Worm (Caenorhabditis elegans) whole organism, young adult: Measurements from ENCODE around the gene C17F4.8.

Experiments
- B0019.2 ChIP-seq: fragments of 200-800 bp; sonication (Bioruptor generic); conservative IDR thresholded peaks from 2 replicates; pipeline ENCODE4 v1.3.6; 2022; ENCODE audit warnings: missing genetic modification reagents, missing genetic modification characterization, missing compliant biosample characterization
- B0035.1 ChIP-seq: sonication (generic microtip); optimal IDR thresholded peaks from 2 replicates; lab custom pipeline; 2016; ENCODE audit warnings: missing genetic modification characterization, mild to moderate bottlenecking, missing compliant biosample characterization, missing genotype, missing genetic modification reagents
- B0261.1 ChIP-seq: sonication (generic microtip); optimal IDR thresholded peaks from 2 replicates; lab custom pipeline; 2016; ENCODE audit warnings: mild to moderate bottlenecking, missing genetic modification characterization, moderate library complexity, missing compliant biosample characterization
- B0336.3 ChIP-seq: fragments of 200-800 bp; sonication (Bioruptor generic); IDR thresholded peaks from 2 replicates; pipeline ENCODE4 v1.3.6; 2022; ENCODE audit warnings: missing genetic modification characterization, missing compliant biosample characterization
- C06A6.2 ChIP-seq: fragments of 200-800 bp; sonication (Bioruptor generic); conservative IDR thresholded peaks from 2 replicates; pipeline ENCODE4 v1.3.6; 2022; ENCODE audit warnings: missing genetic modification characterization, missing compliant biosample characterization
- F23B12.7 ChIP-seq: sonication (generic microtip); optimal IDR thresholded peaks from 2 replicates; lab custom pipeline; 2017; ENCODE audit warnings: missing genetic modification characterization, mild to moderate bottlenecking, missing compliant biosample characterization, antibody characterized with exemption, moderate library complexity; ENCODE audit not compliant: insufficient read depth
- F37B4.10 ChIP-seq: fragments of 200-800 bp; sonication (Bioruptor generic); IDR thresholded peaks from 2 replicates; pipeline ENCODE4 v1.3.6; 2022; ENCODE audit warnings: missing genetic modification characterization, missing compliant biosample characterization
- F39B2.1 ChIP-seq: fragments of 200-800 bp; sonication (Bioruptor generic); IDR thresholded peaks from 2 replicates; pipeline ENCODE4 v1.3.6; 2022; ENCODE audit warnings: missing genetic modification reagents, missing genetic modification characterization, missing compliant biosample characterization
- F55B11.4 ChIP-seq: sonication (generic microtip); optimal IDR thresholded peaks from 2 replicates; lab custom pipeline; 2016; ENCODE audit warnings: missing compliant biosample characterization, missing genetic modification characterization, borderline replicate concordance; ENCODE audit not compliant: insufficient read depth
- F57A8.1 ChIP-seq: fragments of 200-800 bp; sonication (Bioruptor generic); optimal IDR thresholded peaks from 2 replicates; lab custom pipeline; 2018; ENCODE audit warnings: mild to moderate bottlenecking, missing genetic modification characterization, moderate library complexity, missing compliant biosample characterization
- F57C9.4 ChIP-seq: sonication (generic microtip); optimal IDR thresholded peaks from 2 replicates; lab custom pipeline; 2017; ENCODE audit warnings: mild to moderate bottlenecking, missing genetic modification characterization, missing compliant biosample characterization
- K12H6.12 ChIP-seq: fragments of 200-800 bp; sonication (Bioruptor generic); optimal IDR thresholded peaks from 2 replicates; lab custom pipeline; 2018; ENCODE audit warnings: mild to moderate bottlenecking, missing genetic modification characterization, missing compliant biosample characterization
- T26A5.8 ChIP-seq: sonication (generic microtip); optimal IDR thresholded peaks from 2 replicates; lab custom pipeline; 2016; ENCODE audit warnings: missing genetic modification characterization, missing compliant biosample characterization
- Y95B8A.8 ChIP-seq: fragments of 200-800 bp; sonication (Bioruptor generic); IDR thresholded peaks from 2 replicates; pipeline ENCODE4 v1.3.6; 2022; ENCODE audit warnings: missing genetic modification reagents, missing genetic modification characterization, missing compliant biosample characterization
- akir-1 ChIP-seq: fragments of 200-800 bp; sonication (Bioruptor generic); optimal IDR thresholded peaks from 2 replicates; lab custom pipeline; 2018; ENCODE audit warnings: mild to moderate bottlenecking, missing genetic modification characterization, moderate library complexity, missing compliant biosample characterization
- ama-1 ChIP-seq, 3 experiments: fragments of 150-350 bp in 1 of 3; sonication (generic microtip) in 2 of 3; optimal IDR thresholded peaks; 2 replicates each; lab custom pipeline; 2014 to 2018; ENCODE audit warnings: missing biosample characterization in 2 of 3, missing genetic modification characterization in 2 of 3, missing genetic modification reagents in 2 of 3
- aptf-3 ChIP-seq: fragments of 200-800 bp; sonication (Bioruptor generic); IDR thresholded peaks from 2 replicates; pipeline ENCODE4 v1.3.6; 2022; ENCODE audit warnings: missing genetic modification characterization, missing compliant biosample characterization
- athp-1 ChIP-seq: sonication (generic microtip); optimal IDR thresholded peaks from 2 replicates; lab custom pipeline; 2017; ENCODE audit warnings: mild to moderate bottlenecking, missing genetic modification characterization, missing compliant biosample characterization
- attf-6 ChIP-seq: fragments of 200-800 bp; sonication (Bioruptor generic); IDR thresholded peaks from 2 replicates; pipeline ENCODE4 v1.3.6; 2022; ENCODE audit warnings: missing genetic modification reagents, missing genetic modification characterization, missing compliant biosample characterization
- ccch-3 ChIP-seq: fragments of 200-800 bp; sonication (Bioruptor generic); optimal IDR thresholded peaks from 2 replicates; lab custom pipeline; 2018; ENCODE audit warnings: mild to moderate bottlenecking, missing genetic modification characterization, missing compliant biosample characterization
- ceh-79 ChIP-seq: sonication (generic microtip); optimal IDR thresholded peaks from 2 replicates; lab custom pipeline; 2017; ENCODE audit warnings: mild to moderate bottlenecking, missing genetic modification characterization, missing compliant biosample characterization
- die-1 ChIP-seq: sonication (generic microtip); optimal IDR thresholded peaks from 2 replicates; lab custom pipeline; 2016; ENCODE audit warnings: missing genotype, mild to moderate bottlenecking, missing genetic modification characterization, missing compliant biosample characterization
- ets-4 ChIP-seq: fragments of 200-800 bp; sonication (Bioruptor generic); optimal IDR thresholded peaks from 2 replicates; lab custom pipeline; 2018; ENCODE audit warnings: mild to moderate bottlenecking, missing genetic modification characterization, missing compliant biosample characterization
- hmg-1.2 ChIP-seq: fragments of 200-800 bp; sonication (Bioruptor generic); IDR thresholded peaks from 2 replicates; pipeline ENCODE4 v1.3.6; 2022; ENCODE audit warnings: missing genetic modification reagents, missing genetic modification characterization, missing compliant biosample characterization
- hsf-1 ChIP-seq: fragments of 200-800 bp; sonication (Bioruptor generic); IDR thresholded peaks from 2 replicates; pipeline ENCODE4 v1.3.6; 2022; ENCODE audit warnings: missing genetic modification reagents, missing genetic modification characterization, missing compliant biosample characterization
- lag-1 ChIP-seq: fragments of 200-800 bp; sonication (Bioruptor generic); IDR thresholded peaks from 2 replicates; pipeline ENCODE4 v1.3.6; 2022; ENCODE audit warnings: missing genetic modification reagents, missing genetic modification characterization, missing compliant biosample characterization
- let-607 ChIP-seq, 2 experiments: fragments of 200-800 bp in 1 of 2; sonication (Bioruptor generic) in 1 of 2; sonication (generic microtip) in 1 of 2; optimal IDR thresholded peaks; 2 replicates each; lab custom pipeline; 2016 to 2018; ENCODE audit warnings: mild to moderate bottlenecking in 2 of 2, missing compliant biosample characterization in 2 of 2, missing genetic modification characterization in 2 of 2, moderate library complexity in 2 of 2, missing genotype in 1 of 2
- lin-40 ChIP-seq: sonication (generic microtip); optimal IDR thresholded peaks from 2 replicates; lab custom pipeline; 2016; ENCODE audit warnings: missing genetic modification characterization, mild to moderate bottlenecking, missing compliant biosample characterization, missing genotype, missing genetic modification reagents
- lin-54 ChIP-seq: fragments of 200-800 bp; sonication (Bioruptor generic); optimal IDR thresholded peaks from 2 replicates; lab custom pipeline; 2018; ENCODE audit warnings: mild to moderate bottlenecking, missing genetic modification characterization, missing compliant biosample characterization
- lsl-1 ChIP-seq: fragments of 200-800 bp; sonication (Bioruptor generic); optimal IDR thresholded peaks from 2 replicates; lab custom pipeline; 2018; ENCODE audit warnings: mild to moderate bottlenecking, missing genetic modification characterization, moderate library complexity, missing compliant biosample characterization
- mcd-1 ChIP-seq: fragments of 200-800 bp; sonication (Bioruptor generic); IDR thresholded peaks from 2 replicates; pipeline ENCODE4 v1.3.6; 2022; ENCODE audit warnings: missing genetic modification reagents, missing genetic modification characterization, missing compliant biosample characterization
- mes-4 ChIP-seq: sonication (generic microtip); optimal IDR thresholded peaks from 2 replicates; lab custom pipeline; 2016; ENCODE audit warnings: missing genotype, missing genetic modification characterization, missing compliant biosample characterization
- nfya-1 ChIP-seq: sonication (generic microtip); optimal IDR thresholded peaks from 2 replicates; lab custom pipeline; 2017; ENCODE audit warnings: antibody characterized with exemption, missing compliant biosample characterization, missing genetic modification characterization, borderline replicate concordance; ENCODE audit not compliant: insufficient read depth
- nhr-179 ChIP-seq: sonication (generic microtip); optimal IDR thresholded peaks from 2 replicates; lab custom pipeline; 2016; ENCODE audit warnings: mild to moderate bottlenecking, missing genetic modification characterization, missing compliant biosample characterization
- nhr-80 ChIP-seq: sonication (generic microtip); optimal IDR thresholded peaks from 2 replicates; lab custom pipeline; 2016; ENCODE audit warnings: missing genetic modification characterization, missing compliant biosample characterization
- rcor-1 ChIP-seq: fragments of 200-800 bp; sonication (Bioruptor generic); IDR thresholded peaks from 2 replicates; pipeline ENCODE4 v1.3.6; 2022; ENCODE audit warnings: missing genetic modification reagents, missing genetic modification characterization, missing compliant biosample characterization
- rpc-1 ChIP-seq, 2 experiments: fragments of 150-350 bp in 1 of 2; sonication (generic microtip) in 1 of 2; optimal IDR thresholded peaks; 2 replicates each; lab custom pipeline; 2014 to 2018; ENCODE audit warnings: missing biosample characterization in 1 of 2, missing genetic modification characterization in 1 of 2, missing genetic modification reagents in 1 of 2, missing genotype in 1 of 2
- sea-2 ChIP-seq: fragments of 200-800 bp; sonication (Bioruptor generic); IDR thresholded peaks from 2 replicates; pipeline ENCODE4 v1.3.6; 2022; ENCODE audit warnings: missing genetic modification characterization, missing compliant biosample characterization
- tlf-1 ChIP-seq: fragments of 200-800 bp; sonication (Bioruptor generic); optimal IDR thresholded peaks from 2 replicates; lab custom pipeline; 2018; ENCODE audit warnings: mild to moderate bottlenecking, missing genetic modification characterization, missing compliant biosample characterization
- unc-62 ChIP-seq: fragments of 150-350 bp; optimal IDR thresholded peaks from 2 replicates; lab custom pipeline; 2014; ENCODE audit warnings: missing biosample characterization, missing genetic modification reagents, missing genetic modification characterization
- zim-3 ChIP-seq: sonication (generic microtip); optimal IDR thresholded peaks from 2 replicates; lab custom pipeline; 2017; ENCODE audit warnings: mild to moderate bottlenecking, missing genetic modification characterization, moderate library complexity, missing compliant biosample characterization
- ztf-18 ChIP-seq: sonication (generic microtip); optimal IDR thresholded peaks from 2 replicates; lab custom pipeline; 2016; ENCODE audit warnings: missing genotype, mild to moderate bottlenecking, missing genetic modification characterization, missing compliant biosample characterization
- ztf-25 ChIP-seq: fragments of 200-800 bp; sonication (Bioruptor generic); IDR thresholded peaks from 2 replicates; pipeline ENCODE4 v1.3.6; 2022; ENCODE audit warnings: missing genetic modification reagents, missing genetic modification characterization, missing compliant biosample characterization
- ztf-28 ChIP-seq: fragments of 200-800 bp; sonication (Bioruptor generic); IDR thresholded peaks from 2 replicates; pipeline ENCODE4 v1.3.6; 2022; ENCODE audit warnings: missing genetic modification reagents, missing genetic modification characterization, missing compliant biosample characterization
- ztf-6 ChIP-seq: fragments of 200-800 bp; sonication (Bioruptor generic); IDR thresholded peaks from 2 replicates; pipeline ENCODE4 v1.3.6; 2022; ENCODE audit warnings: missing genetic modification reagents, missing genetic modification characterization, missing compliant biosample characterization

C17F4.8 gene

ce11 chrII:3240207-3240606 lies 5.6 kb upstream of the C17F4.8 start, which contains the start of gene C17F4.3:
C17F4.3 (plus strand) TSS chrII:3240507.
- no peak for TF ChIP-seq F57C9.4 (tag; lab: Kevin White, UChicago)
- no peak for TF ChIP-seq unc-62 (GFP tag; lab: Kevin White, UChicago)
- no peak for TF ChIP-seq ztf-6 (GFP tag; lab: Robert Waterston, UW)
- TF ChIP-seq die-1 (tag; lab: Kevin White, UChicago), result no peak
- no peak for TF ChIP-seq T26A5.8 (tag; lab: Kevin White, UChicago)
- TF ChIP-seq zim-3 (tag; lab: Kevin White, UChicago), result no peak
- TF ChIP-seq attf-6 (GFP tag; lab: Robert Waterston, UW), result no peak
- no peak for TF ChIP-seq nhr-179 (tag; lab: Kevin White, UChicago)
- TF ChIP-seq ama-1 (optimal IDR thresholded peaks at IDR 0.05; lab: Kevin White, UChicago), result no peak
- no peak for TF ChIP-seq ama-1 (GFP tag; optimal IDR thresholded peaks at IDR 0.05; lab: Kevin White, UChicago)
- no peak for TF ChIP-seq hmg-1.2
- no peak for TF ChIP-seq F55B11.4 (tag; lab: Kevin White, UChicago)
- TF ChIP-seq ztf-28, result no peak
- no peak for TF ChIP-seq F39B2.1 (GFP tag; lab: Robert Waterston, UW)
- TF ChIP-seq akir-1 (GFP tag; lab: Kevin White, UChicago), result no peak
- no peak for TF ChIP-seq K12H6.12
- TF ChIP-seq nfya-1 (tag; lab: Kevin White, UChicago), result no peak
- TF ChIP-seq sea-2, result no peak
- TF ChIP-seq B0261.1, result no peak
- no peak for TF ChIP-seq lag-1
- TF ChIP-seq mes-4, result no peak

DNA sequence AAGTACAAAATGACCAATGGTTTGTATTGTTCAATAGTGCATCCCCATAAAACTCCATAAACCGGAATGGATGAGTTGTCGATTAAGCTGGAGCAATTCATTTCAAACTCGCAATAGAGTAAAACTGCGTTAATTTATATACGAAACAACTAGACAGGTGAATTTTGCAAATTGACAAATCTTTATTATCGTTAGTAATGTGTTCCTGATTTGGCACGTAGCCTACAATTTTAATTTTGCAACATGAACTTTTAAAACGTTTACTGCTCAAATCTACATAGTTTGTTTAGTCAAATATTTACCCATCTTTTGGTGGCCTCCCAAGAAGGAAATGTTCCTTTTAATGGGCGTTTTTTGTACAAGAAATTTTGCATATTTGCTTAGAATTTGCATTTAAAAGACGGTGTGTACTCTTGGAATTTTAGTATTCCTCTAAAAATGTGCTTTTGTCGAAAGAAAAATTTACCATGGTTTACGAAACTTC lies 2.5 kb upstream of the C17F4.8 start, which contains the start of the genes srz-67 and C17F4.11:
TSS of gene srz-67 (minus strand) at position 101 of the 484 bp plus-strand sequence.
TSS of gene C17F4.11 (plus strand) at position 434 of the 484 bp plus-strand sequence.
- TF ChIP-seq F37B4.10 (GFP tag; lab: Robert Waterston, UW), result no peak
- no peak for TF ChIP-seq C06A6.2 (GFP tag; lab: Robert Waterston, UW)
- TF ChIP-seq Y95B8A.8 (GFP tag; lab: Robert Waterston, UW), result no peak
- no peak for TF ChIP-seq ztf-25 (GFP tag; lab: Robert Waterston, UW)
- TF ChIP-seq nhr-179 (tag; lab: Kevin White, UChicago), result no peak
- no peak for TF ChIP-seq ets-4 (GFP tag; lab: Kevin White, UChicago)
- no peak for TF ChIP-seq unc-62 (GFP tag; lab: Kevin White, UChicago)
- no peak for TF ChIP-seq tlf-1 (GFP tag; lab: Kevin White, UChicago)
- TF ChIP-seq mes-4, result no peak
- no peak for TF ChIP-seq let-607 (tag; optimal IDR thresholded peaks at IDR 0.05; lab: Kevin White, UChicago)
- TF ChIP-seq ztf-18 (tag; lab: Kevin White, UChicago), result no peak
- TF ChIP-seq B0336.3 (GFP tag; lab: Robert Waterston, UW), result no peak
- no peak for TF ChIP-seq lin-40 (tag; lab: Kevin White, UChicago)

DNA sequence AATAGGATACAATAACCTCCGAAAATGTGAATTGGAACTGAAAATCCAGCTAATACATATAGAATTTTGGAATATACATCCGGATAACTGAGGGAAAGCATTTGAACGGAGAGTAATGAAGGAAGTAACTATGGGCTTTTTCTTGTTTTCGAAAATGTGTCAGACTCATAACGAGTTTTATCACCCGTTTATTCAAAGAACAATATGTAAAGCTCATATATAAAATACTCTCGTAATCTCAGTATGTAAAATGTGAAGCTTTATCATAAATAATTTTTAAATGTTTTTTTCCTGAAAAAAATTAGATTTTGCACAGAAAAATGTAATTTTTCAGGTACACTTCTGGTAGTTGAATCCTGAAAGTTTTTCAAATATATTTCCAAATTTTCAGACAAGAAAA lies 4.2 kb downstream of the C17F4.8 start, which contains the start of gene srh-297:
TSS of gene srh-297 (minus strand) at position 101 of the 400 bp plus-strand sequence.
- TF ChIP-seq ccch-3, result no peak
- TF ChIP-seq rpc-1 (optimal IDR thresholded peaks at IDR 0.05; lab: Kevin White, UChicago), result no peak
- TF ChIP-seq rpc-1 (tag; optimal IDR thresholded peaks at IDR 0.05; lab: Kevin White, UChicago), result no peak
- TF ChIP-seq mcd-1, result no peak
- TF ChIP-seq rcor-1 (GFP tag; lab: Robert Waterston, UW), result no peak
- TF ChIP-seq athp-1 (tag; lab: Kevin White, UChicago), result no peak
- TF ChIP-seq B0019.2 (GFP tag; lab: Robert Waterston, UW), result no peak
- TF ChIP-seq B0035.1 (tag; lab: Kevin White, UChicago), result no peak
- TF ChIP-seq B0336.3 (GFP tag; lab: Robert Waterston, UW), result no peak
- no peak for TF ChIP-seq F23B12.7
- no peak for TF ChIP-seq F57A8.1
- TF ChIP-seq aptf-3 (GFP tag; lab: Robert Waterston, UW), result no peak
- TF ChIP-seq lin-54 (GFP tag; lab: Kevin White, UChicago), result no peak
- no peak for TF ChIP-seq lsl-1 (GFP tag; lab: Kevin White, UChicago)
- no peak for TF ChIP-seq ceh-79 (tag; lab: Kevin White, UChicago)
- no peak for TF ChIP-seq die-1 (tag; lab: Kevin White, UChicago)
- no peak for TF ChIP-seq nhr-80
- TF ChIP-seq hsf-1 (GFP tag; lab: Robert Waterston, UW), result no peak
